Worm (Caenorhabditis elegans) whole organism, L4 larva: ENCODE results near the gene ZK1320.3.

Experiments used
- F26F4.8 ChIP-seq: fragments of 200-800 bp; sonication (Bioruptor generic); conservative IDR thresholded peaks from 2 replicates; pipeline ENCODE4 v1.3.6; 2022; ENCODE audit warnings: missing genetic modification characterization, missing compliant biosample characterization
- F49E8.2 ChIP-seq: sonication (generic microtip); optimal IDR thresholded peaks from 2 replicates; lab custom pipeline; 2016; ENCODE audit warnings: missing compliant biosample characterization, mild to moderate bottlenecking, missing genetic modification characterization, borderline replicate concordance
- R02D3.7 ChIP-seq: fragments of 150-350 bp; sonication (generic microtip); optimal IDR thresholded peaks from 3 replicates; lab custom pipeline; 2014; ENCODE audit warnings: missing biosample characterization, missing genetic modification characterization
- T20F7.1 ChIP-seq: fragments of 200-800 bp; sonication (Bioruptor generic); optimal IDR thresholded peaks from 2 replicates; lab custom pipeline; 2018; ENCODE audit warnings: mild to moderate bottlenecking, missing genetic modification characterization, missing compliant biosample characterization
- Y105C5A.15 ChIP-seq: fragments of 200-800 bp; sonication (Bioruptor generic); IDR thresholded peaks from 2 replicates; pipeline ENCODE4 v1.3.6; 2022; ENCODE audit warnings: missing genetic modification characterization, missing compliant biosample characterization
- Y48G9A.11 ChIP-seq: fragments of 200-800 bp; sonication (Bioruptor generic); IDR thresholded peaks from 2 replicates; pipeline ENCODE4 v1.3.6; 2022; ENCODE audit warnings: missing genetic modification reagents, missing genetic modification characterization, missing compliant biosample characterization
- aly-2 ChIP-seq: sonication (generic microtip); optimal IDR thresholded peaks from 2 replicates; lab custom pipeline; 2018; ENCODE audit warnings: missing biosample characterization, missing genetic modification characterization
- ceh-20 ChIP-seq: fragments of 200-800 bp; sonication (Bioruptor generic); IDR thresholded peaks from 2 replicates; pipeline ENCODE4 v1.3.6; 2022; ENCODE audit warnings: missing genetic modification reagents, missing genetic modification characterization, missing compliant biosample characterization
- ceh-28 ChIP-seq: fragments of 150-350 bp; optimal IDR thresholded peaks from 2 replicates; lab custom pipeline; 2014; ENCODE audit warnings: missing biosample characterization, missing genetic modification reagents, missing genetic modification characterization
- ceh-32 ChIP-seq: sonication (generic microtip); optimal IDR thresholded peaks from 2 replicates; lab custom pipeline; 2016; ENCODE audit warnings: mild to moderate bottlenecking, missing genetic modification characterization, missing compliant biosample characterization; ENCODE audit not compliant: poor library complexity
- ceh-44 ChIP-seq: fragments of 200-800 bp; sonication (Bioruptor generic); IDR thresholded peaks from 2 replicates; pipeline ENCODE4 v1.3.6; 2022; ENCODE audit warnings: missing genetic modification reagents, missing genetic modification characterization, missing compliant biosample characterization
- ceh-82 ChIP-seq: sonication (generic microtip); optimal IDR thresholded peaks from 2 replicates; lab custom pipeline; 2017; ENCODE audit warnings: missing biosample characterization, missing genetic modification characterization
- daf-19 ChIP-seq: fragments of 200-800 bp; sonication (Bioruptor generic); conservative IDR thresholded peaks from 2 replicates; pipeline ENCODE4 v1.3.6; 2022; ENCODE audit warnings: missing genetic modification characterization, missing compliant biosample characterization
- daf-8 ChIP-seq: fragments of 200-800 bp; sonication (Bioruptor generic); IDR thresholded peaks from 2 replicates; pipeline ENCODE4 v1.3.6; 2022; ENCODE audit warnings: missing genetic modification characterization, missing compliant biosample characterization
- dmd-6 ChIP-seq: fragments of 200-800 bp; sonication (Bioruptor generic); IDR thresholded peaks from 2 replicates; pipeline ENCODE4 v1.3.6; 2022; ENCODE audit warnings: missing genetic modification reagents, missing genetic modification characterization, missing compliant biosample characterization
- dmd-8 ChIP-seq: fragments of 200-800 bp; sonication (Bioruptor generic); IDR thresholded peaks from 2 replicates; pipeline ENCODE4 v1.3.6; 2022; ENCODE audit warnings: missing genetic modification characterization, missing compliant biosample characterization
- dve-1 ChIP-seq: sonication (generic microtip); optimal IDR thresholded peaks from 2 replicates; lab custom pipeline; 2017; ENCODE audit warnings: antibody characterized with exemption, mild to moderate bottlenecking, missing genetic modification characterization, missing compliant biosample characterization; ENCODE audit not compliant: insufficient read depth
- egl-43 ChIP-seq: fragments of 200-800 bp; sonication (Bioruptor generic); IDR thresholded peaks from 2 replicates; pipeline ENCODE4 v1.3.6; 2022; ENCODE audit warnings: missing genetic modification reagents, missing genetic modification characterization, missing compliant biosample characterization
- fkh-10 ChIP-seq: fragments of 150-350 bp; optimal IDR thresholded peaks from 2 replicates; lab custom pipeline; 2014; ENCODE audit warnings: missing biosample characterization, missing genetic modification reagents, missing genetic modification characterization
- fos-1 ChIP-seq: fragments of 150-350 bp; optimal IDR thresholded peaks from 2 replicates; lab custom pipeline; 2014; ENCODE audit warnings: missing biosample characterization, missing genetic modification characterization
- hlh-11 ChIP-seq: fragments of 200-800 bp; sonication (Bioruptor generic); optimal IDR thresholded peaks from 2 replicates; lab custom pipeline; 2018; ENCODE audit warnings: mild to moderate bottlenecking, missing genetic modification characterization, missing compliant biosample characterization
- hlh-30 ChIP-seq: sonication (generic microtip); optimal IDR thresholded peaks from 2 replicates; lab custom pipeline; 2017; ENCODE audit warnings: antibody characterized with exemption, mild to moderate bottlenecking, missing genetic modification characterization, missing compliant biosample characterization; ENCODE audit not compliant: insufficient read depth
- hmg-1.1 ChIP-seq: fragments of 200-800 bp; sonication (Bioruptor generic); IDR thresholded peaks from 2 replicates; pipeline ENCODE4 v1.3.6; 2022; ENCODE audit warnings: missing genetic modification reagents, missing genetic modification characterization, missing compliant biosample characterization
- jun-1 ChIP-seq: fragments of 150-350 bp; optimal IDR thresholded peaks from 2 replicates; lab custom pipeline; 2014; ENCODE audit warnings: missing biosample characterization, missing genetic modification reagents, missing genetic modification characterization
- lim-7 ChIP-seq: fragments of 200-800 bp; sonication (Bioruptor generic); IDR thresholded peaks from 2 replicates; pipeline ENCODE4 v1.3.6; 2022; ENCODE audit warnings: missing genetic modification characterization, missing compliant biosample characterization
- lin-1 ChIP-seq: fragments of 200-800 bp; sonication (Bioruptor generic); IDR thresholded peaks from 2 replicates; pipeline ENCODE4 v1.3.6; 2022; ENCODE audit warnings: missing genetic modification reagents, missing genetic modification characterization, missing compliant biosample characterization
- lin-13 ChIP-seq: fragments of 150-350 bp; optimal IDR thresholded peaks from 2 replicates; lab custom pipeline; 2014; ENCODE audit warnings: missing biosample characterization, missing genetic modification reagents, missing genetic modification characterization
- lir-3 ChIP-seq: sonication (generic microtip); optimal IDR thresholded peaks from 2 replicates; lab custom pipeline; 2016; ENCODE audit warnings: mild to moderate bottlenecking, missing genetic modification characterization, missing compliant biosample characterization
- lsy-2 ChIP-seq, 2 experiments: fragments of 150-350 bp in 1 of 2; sonication (generic microtip) in 1 of 2; optimal IDR thresholded peaks; 2 replicates each; lab custom pipeline; 2014 to 2017; ENCODE audit warnings: missing biosample characterization in 2 of 2, missing genetic modification characterization in 2 of 2
- mdl-1 ChIP-seq, 2 experiments: fragments of 150-350 bp in 1 of 2; sonication (generic microtip) in 1 of 2; optimal IDR thresholded peaks; 2 replicates each; lab custom pipeline; 2014 to 2017; ENCODE audit warnings: missing biosample characterization in 2 of 2, missing genetic modification characterization in 2 of 2
- mdt-29 ChIP-seq: fragments of 200-800 bp; sonication (Bioruptor generic); IDR thresholded peaks from 2 replicates; pipeline ENCODE4 v1.3.6; 2022; ENCODE audit warnings: missing genetic modification reagents, missing genetic modification characterization, missing compliant biosample characterization
- mes-2 ChIP-seq: sonication (generic microtip); optimal IDR thresholded peaks from 2 replicates; lab custom pipeline; 2016; ENCODE audit warnings: missing genotype, mild to moderate bottlenecking, missing genetic modification characterization, missing compliant biosample characterization; ENCODE audit not compliant: poor library complexity, severe bottlenecking
- mxl-2 ChIP-seq: fragments of 200-800 bp; sonication (Bioruptor generic); conservative IDR thresholded peaks from 2 replicates; pipeline ENCODE4 v1.3.6; 2022; ENCODE audit warnings: missing genetic modification reagents, missing genetic modification characterization, missing compliant biosample characterization
- nhr-10 ChIP-seq: fragments of 150-350 bp; optimal IDR thresholded peaks from 2 replicates; lab custom pipeline; 2014; ENCODE audit warnings: missing biosample characterization, missing genetic modification characterization
- nhr-11 ChIP-seq: fragments of 150-350 bp; optimal IDR thresholded peaks from 2 replicates; lab custom pipeline; 2014; ENCODE audit warnings: missing biosample characterization, missing genetic modification characterization
- nhr-41 ChIP-seq: fragments of 200-800 bp; sonication (Bioruptor generic); IDR thresholded peaks from 2 replicates; pipeline ENCODE4 v1.3.6; 2022; ENCODE audit warnings: missing genetic modification reagents, missing genetic modification characterization, missing compliant biosample characterization
- nhr-42 ChIP-seq: fragments of 200-800 bp; sonication (Bioruptor generic); IDR thresholded peaks from 2 replicates; pipeline ENCODE4 v1.3.6; 2022; ENCODE audit warnings: missing genetic modification characterization, missing compliant biosample characterization
- nhr-48 ChIP-seq: sonication (generic microtip); optimal IDR thresholded peaks from 2 replicates; lab custom pipeline; 2016; ENCODE audit warnings: mild to moderate bottlenecking, missing genetic modification characterization, missing compliant biosample characterization
- php-3 ChIP-seq: fragments of 200-800 bp; sonication (Bioruptor generic); IDR thresholded peaks from 2 replicates; pipeline ENCODE4 v1.3.6; 2022; ENCODE audit warnings: missing genetic modification reagents, missing genetic modification characterization, missing compliant biosample characterization
- snpc-1.2 ChIP-seq: fragments of 200-800 bp; sonication (Bioruptor generic); IDR thresholded peaks from 2 replicates; pipeline ENCODE4 v1.3.6; 2022; ENCODE audit warnings: missing genetic modification reagents, missing genetic modification characterization, missing compliant biosample characterization
- tag-97 ChIP-seq: fragments of 200-800 bp; sonication (Bioruptor generic); IDR thresholded peaks from 2 replicates; pipeline ENCODE4 v1.3.6; 2022; ENCODE audit warnings: missing genetic modification characterization, missing compliant biosample characterization
- unc-62 ChIP-seq, 3 experiments: fragments of 150-350 bp in 1 of 3; sonication (generic microtip); optimal IDR thresholded peaks in 2 of 3; peaks in 1 of 3; 1 replicate in 1 of 3; 2 replicates in 2 of 3; lab custom pipeline; 2014 to 2017; ENCODE audit warnings: missing biosample characterization in 3 of 3, missing genetic modification characterization in 3 of 3, missing genetic modification reagents in 3 of 3, missing genotype in 1 of 3
- vab-7 ChIP-seq: fragments of 200-800 bp; sonication (Bioruptor generic); IDR thresholded peaks from 2 replicates; pipeline ENCODE4 v1.3.6; 2022; ENCODE audit warnings: missing genetic modification reagents, missing genetic modification characterization, missing compliant biosample characterization
- zfp-3 ChIP-seq: fragments of 200-800 bp; sonication (Bioruptor generic); conservative IDR thresholded peaks from 2 replicates; pipeline ENCODE4 v1.3.6; 2022; ENCODE audit warnings: missing genetic modification reagents, missing genetic modification characterization, missing compliant biosample characterization
- zip-11 ChIP-seq: fragments of 200-800 bp; sonication (Bioruptor generic); IDR thresholded peaks from 2 replicates; pipeline ENCODE4 v1.3.6; 2022; ENCODE audit warnings: missing genetic modification characterization, missing compliant biosample characterization
- ztf-11 ChIP-seq: fragments of 150-350 bp; optimal IDR thresholded peaks from 2 replicates; lab custom pipeline; 2014; ENCODE audit warnings: missing biosample characterization, missing genetic modification characterization

The ZK1320.3 gene

DNA sequence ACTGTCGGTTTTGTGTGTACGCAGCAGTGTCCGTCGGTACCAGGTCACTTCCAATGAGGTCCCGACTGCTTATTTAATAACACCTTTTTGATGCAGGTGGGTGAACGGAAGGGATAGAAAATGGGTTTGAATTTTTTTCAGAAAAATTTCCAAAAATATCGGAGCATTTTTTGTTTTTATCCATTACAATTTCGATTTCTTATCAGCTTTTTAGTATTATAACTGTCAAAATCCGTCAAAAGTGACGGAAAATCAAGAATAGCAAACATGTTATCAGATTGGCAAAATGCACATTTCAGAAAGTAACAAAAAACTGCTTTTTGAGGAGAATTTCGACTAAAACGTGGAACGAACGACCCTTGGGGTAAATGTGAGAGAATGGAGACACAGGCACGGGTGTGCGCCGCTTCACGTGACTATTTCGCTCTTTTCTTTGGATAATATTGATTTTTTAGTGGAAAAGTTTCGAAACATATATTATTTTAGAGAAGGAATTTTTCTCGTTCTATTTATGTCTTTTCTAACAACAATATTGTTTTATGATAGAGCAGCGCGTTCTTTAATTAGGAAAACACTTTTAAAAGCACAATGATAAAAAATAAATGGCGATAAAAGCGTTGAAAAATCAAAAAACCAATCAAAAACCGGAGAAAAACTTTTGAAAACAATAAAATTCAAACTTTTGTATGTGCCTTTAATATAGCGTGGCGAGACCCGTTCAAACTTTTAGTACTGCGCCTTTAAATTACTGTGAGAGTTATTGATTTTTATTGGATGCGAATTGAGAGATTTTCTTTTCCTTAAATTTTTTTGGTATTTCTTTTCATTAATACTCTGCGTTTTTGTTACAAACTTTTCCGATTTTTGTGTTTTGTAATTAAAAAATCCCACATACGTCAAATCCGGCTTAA, 13.0 kb downstream of the ZK1320.3 start, which contains the start of gene sqv-8 (continued):
- peak; percentile 48 for TF ChIP-seq dve-1 (tag; lab: Kevin White, UChicago)
- peak; percentile 1 for TF ChIP-seq ceh-28
- no peak for TF ChIP-seq vab-7
- no peak for TF ChIP-seq mdl-1 (tag; optimal IDR thresholded peaks at IDR 0.05; lab: Kevin White, UChicago)
- TF ChIP-seq lin-13 (GFP tag; lab: Kevin White, UChicago): no peak
- TF ChIP-seq fkh-10 (GFP tag; lab: Kevin White, UChicago): no peak
- TF ChIP-seq nhr-41 (GFP tag; lab: Robert Waterston, UW): no peak
- no peak for TF ChIP-seq ceh-20 (GFP tag; lab: Robert Waterston, UW)
- TF ChIP-seq snpc-1.2: no peak
- TF ChIP-seq Y48G9A.11 (GFP tag; lab: Robert Waterston, UW): peak; percentile 8; the same call in 1 of the 2 replicates
- TF ChIP-seq daf-19 (GFP tag; lab: Robert Waterston, UW): no peak
- TF ChIP-seq lsy-2 (tag; optimal IDR thresholded peaks at IDR 0.05; lab: Kevin White, UChicago): peak in 1 of 2 experiments; percentile 39
- no peak for TF ChIP-seq ceh-44 (GFP tag; lab: Robert Waterston, UW)
- no peak for TF ChIP-seq Y105C5A.15 (GFP tag; lab: Robert Waterston, UW)
- TF ChIP-seq hlh-30 (tag; lab: Kevin White, UChicago): peak; percentile 92
- no peak for TF ChIP-seq F26F4.8 (GFP tag; lab: Robert Waterston, UW)
- TF ChIP-seq egl-43 (GFP tag; lab: Robert Waterston, UW): no peak
- TF ChIP-seq nhr-42 (GFP tag; lab: Robert Waterston, UW): no peak
- no peak for TF ChIP-seq mdt-29
- peak; percentile 50; the same call in 1 of the 2 replicates for TF ChIP-seq zfp-3 (GFP tag; lab: Robert Waterston, UW)
- TF ChIP-seq hlh-11 (tag; lab: Kevin White, UChicago): peak; percentile 61
- no peak for TF ChIP-seq aly-2 (tag; lab: Kevin White, UChicago)
- no peak for TF ChIP-seq ceh-82 (tag; lab: Kevin White, UChicago)
- no peak for TF ChIP-seq lim-7 (GFP tag; lab: Robert Waterston, UW)
- peak in 1 of 2 experiments; percentile 84 for TF ChIP-seq unc-62 (GFP tag; optimal IDR thresholded peaks at IDR 0.05 in 1 of 2; lab: Kevin White, UChicago)
- no peak for TF ChIP-seq unc-62 (tag; optimal IDR thresholded peaks at IDR 0.05; lab: Kevin White, UChicago)
- no peak for TF ChIP-seq tag-97 (GFP tag; lab: Robert Waterston, UW)
- TF ChIP-seq hmg-1.1 (GFP tag; lab: Robert Waterston, UW): peak; percentile 36; the same call in 1 of the 2 replicates

DNA sequence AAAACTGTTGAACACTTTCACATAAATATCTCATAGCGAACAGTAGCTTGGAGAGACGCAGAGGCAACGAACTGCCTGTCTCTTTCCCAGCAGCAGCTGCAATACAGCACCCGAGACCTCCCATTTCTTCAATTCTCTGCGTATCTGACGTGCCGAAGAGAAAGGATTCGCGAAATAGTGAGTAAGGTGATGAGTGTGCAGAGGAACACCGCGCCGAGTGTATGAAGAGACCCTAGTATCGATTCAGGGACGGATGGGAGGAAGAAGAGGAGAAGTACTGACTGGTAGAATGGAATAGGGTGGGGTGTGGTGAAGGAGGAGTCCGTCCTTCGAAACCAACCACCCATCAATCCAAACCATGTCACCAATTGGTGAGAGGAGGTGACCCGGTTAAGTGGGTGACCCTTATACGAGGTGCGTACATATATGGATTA, 14.1 kb downstream of the ZK1320.3 start:
- TF ChIP-seq R02D3.7 (tag; lab: Kevin White, UChicago) (no peak), lir-3 (tag; lab: Kevin White, UChicago) (no peak), F26F4.8 (GFP tag; lab: Robert Waterston, UW) (no peak), lim-7 (GFP tag; lab: Robert Waterston, UW) (peak; percentile 39; the same call in 1 of the 2 replicates), nhr-41 (GFP tag; lab: Robert Waterston, UW) (no peak), nhr-42 (GFP tag; lab: Robert Waterston, UW) (no peak), ceh-32 (tag; lab: Kevin White, UChicago) (no peak), php-3 (GFP tag; lab: Robert Waterston, UW) (no peak), F49E8.2 (tag; lab: Kevin White, UChicago) (no peak), dmd-6 (GFP tag; lab: Robert Waterston, UW) (peak; percentile 60), nhr-11 (tag; lab: Kevin White, UChicago) (peak; percentile 94), nhr-10 (no peak), mes-2 (tag; lab: Kevin White, UChicago) (peak; percentile 72), T20F7.1 (GFP tag; lab: Kevin White, UChicago) (peak; percentile 8), dmd-8 (GFP tag; lab: Robert Waterston, UW) (no peak), lsy-2 (tag; optimal IDR thresholded peaks at IDR 0.05; lab: Kevin White, UChicago) (peak; percentile 62 to 70), jun-1 (tag; lab: Kevin White, UChicago) (no peak), ztf-11 (tag; lab: Kevin White, UChicago) (no peak), aly-2 (tag; lab: Kevin White, UChicago) (no peak), daf-8 (no peak), mxl-2 (GFP tag; lab: Robert Waterston, UW) (no peak), zip-11 (GFP tag; lab: Robert Waterston, UW) (no peak), vab-7 (no peak), fos-1 (tag; lab: Kevin White, UChicago) (no peak), ceh-20 (GFP tag; lab: Robert Waterston, UW) (no peak; the same call in 1 of the 2 replicates), lin-1 (GFP tag; lab: Robert Waterston, UW) (no peak), nhr-48 (tag; lab: Kevin White, UChicago) (peak; percentile 36)
